Worm (Caenorhabditis elegans): ENCODE results near the gene Y39A1A.24.

Gene Y39A1A.24

DNA sequence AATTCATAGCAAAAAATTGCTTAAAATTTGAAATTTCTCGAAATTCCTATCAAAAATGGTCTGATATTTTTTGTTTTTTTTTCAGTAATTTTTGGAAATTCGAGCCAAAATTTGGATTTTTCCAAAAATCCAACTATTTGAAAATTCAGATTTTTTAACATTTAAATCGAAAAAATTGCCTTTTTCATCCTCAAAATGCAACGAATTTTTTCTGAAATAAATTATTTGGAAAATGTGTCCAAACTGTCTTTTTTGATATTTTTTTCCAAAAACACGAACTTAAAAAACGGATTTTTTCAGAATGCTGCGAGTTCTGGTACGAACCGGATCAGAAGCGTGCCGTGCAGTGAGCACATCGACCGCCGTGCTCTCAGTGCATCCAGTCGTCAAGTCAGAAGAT is 2.7 kb downstream of the Y39A1A.24 start, which contains the start of gene mrpl-22:
Gene mrpl-22, plus strand, starts transcription at position 301 of the 400 bp plus-strand sequence.
- TF ChIP-seq ham-2 (GFP tag; optimal IDR thresholded peaks at IDR 0.05) (no peak), flh-1 (GFP tag; optimal IDR thresholded peaks at IDR 0.05) (no peak), pha-4 (tag; optimal IDR thresholded peaks at IDR 0.05) (no peak), ces-1 (GFP tag; optimal IDR thresholded peaks at IDR 0.05) (no peak), snpc-4 (tag; optimal IDR thresholded peaks at IDR 0.05) (no peak), ztf-11 (tag; optimal IDR thresholded peaks at IDR 0.05) (no peak), ceh-43 (GFP tag; optimal IDR thresholded peaks at IDR 0.05) (no peak), elt-3 (tag; optimal IDR thresholded peaks at IDR 0.05) (no peak), unc-39 (tag; optimal IDR thresholded peaks at IDR 0.05) (no peak), zip-8 (tag; optimal IDR thresholded peaks at IDR 0.05) (no peak), drap-1 (GFP tag; optimal IDR thresholded peaks at IDR 0.05) (no peak), nhr-12 (tag; optimal IDR thresholded peaks at IDR 0.05) (no peak), M03D4.4 (tag; optimal IDR thresholded peaks at IDR 0.05) (no peak)

DNA sequence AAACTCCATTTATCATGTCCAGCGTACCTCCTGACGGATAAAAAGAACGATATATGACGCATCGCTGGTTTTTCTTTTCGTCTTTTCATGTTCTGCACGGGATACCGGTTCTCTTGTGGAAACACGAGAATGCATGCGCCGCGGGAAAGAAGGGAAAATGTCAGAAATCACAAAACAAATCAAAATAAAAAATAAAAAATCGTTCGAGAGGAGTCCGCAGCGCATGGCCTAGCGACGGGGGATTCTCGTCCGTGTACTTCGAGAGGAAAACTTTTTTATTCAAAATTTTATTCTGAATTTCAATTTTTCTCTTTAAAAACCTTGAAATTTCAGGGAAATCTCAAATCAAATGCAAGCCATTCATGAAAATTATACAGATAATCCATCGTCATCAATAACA is 8.8 kb downstream of the Y39A1A.24 start, which contains the start of the genes lron-10 and hpr-9:
Gene lron-10, minus strand, starts transcription at position 162 of the 400 bp plus-strand sequence.
Gene hpr-9, plus strand, starts transcription at position 344 of the 400 bp plus-strand sequence.
- TF ChIP-seq nhr-237 (tag; optimal IDR thresholded peaks at IDR 0.05) (no peak), nhr-12 (tag; optimal IDR thresholded peaks at IDR 0.05) (no peak), nhr-28 (tag; optimal IDR thresholded peaks at IDR 0.05) (no peak), elt-1 (tag; optimal IDR thresholded peaks at IDR 0.05; ENCODE audit: borderline replicate concordance, insufficient read depth) (no peak), sem-2 (GFP tag; optimal IDR thresholded peaks at IDR 0.05) (no peak), lin-13 (tag; optimal IDR thresholded peaks at IDR 0.05) (no peak), nhr-2 (tag; optimal IDR thresholded peaks at IDR 0.05) (no peak), mls-2 (tag; optimal IDR thresholded peaks at IDR 0.05) (no peak), hlh-1 (tag; optimal IDR thresholded peaks at IDR 0.05) (no peak), zip-8 (tag; optimal IDR thresholded peaks at IDR 0.05) (no peak), ceh-83 (GFP tag; optimal IDR thresholded peaks at IDR 0.05) (no peak), blmp-1 (tag; optimal IDR thresholded peaks at IDR 0.05) (no peak), sptf-1 (tag; optimal IDR thresholded peaks at IDR 0.05) (no peak), ces-1 (GFP tag; optimal IDR thresholded peaks at IDR 0.05) (no peak), snpc-4 (tag; optimal IDR thresholded peaks at IDR 0.05) (no peak), mep-1 (tag; optimal IDR thresholded peaks at IDR 0.05) (no peak)

DNA sequence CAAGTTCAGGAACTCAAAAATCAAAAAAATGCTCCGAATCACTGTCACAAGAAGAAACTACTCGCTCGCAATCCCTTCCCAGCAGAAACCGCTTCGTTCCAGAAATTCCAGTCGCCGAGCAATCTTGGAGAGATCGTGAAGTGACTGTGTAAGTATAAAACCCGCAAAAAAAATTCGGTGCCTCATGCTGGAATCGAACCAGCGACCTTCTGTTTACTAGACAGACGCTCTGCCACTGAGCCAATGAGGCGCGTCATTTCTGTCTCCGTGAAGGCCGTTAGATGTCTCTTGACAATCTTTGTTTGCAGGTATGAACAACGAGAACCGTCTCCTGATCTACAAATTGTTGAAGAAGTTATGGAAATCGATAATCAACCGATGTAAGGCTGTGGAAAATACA is 12.1 kb downstream of the Y39A1A.24 start:
- peak; percentile 50 for TF ChIP-seq bed-3 (GFP tag; optimal IDR thresholded peaks at IDR 0.05)
- no peak for TF ChIP-seq zip-8 (tag; optimal IDR thresholded peaks at IDR 0.05)
- TF ChIP-seq lin-13 (tag; optimal IDR thresholded peaks at IDR 0.05): peak; percentile 35
- TF ChIP-seq elt-3 (tag; optimal IDR thresholded peaks at IDR 0.05): no peak
- no peak for TF ChIP-seq nhr-2 (tag; optimal IDR thresholded peaks at IDR 0.05)
- TF ChIP-seq ztf-11 (tag; optimal IDR thresholded peaks at IDR 0.05): peak; percentile 41
- peak; percentile 80 for TF ChIP-seq sem-2 (GFP tag; optimal IDR thresholded peaks at IDR 0.05)
- peak; percentile 60 for TF ChIP-seq ceh-43 (GFP tag; optimal IDR thresholded peaks at IDR 0.05)
- TF ChIP-seq drap-1 (GFP tag; optimal IDR thresholded peaks at IDR 0.05): peak; percentile 81
- no peak for TF ChIP-seq unc-62 (GFP tag; optimal IDR thresholded peaks at IDR 0.05)
- TF ChIP-seq lsy-2 (tag; optimal IDR thresholded peaks at IDR 0.05): no peak
- no peak for TF ChIP-seq ceh-39 (tag; optimal IDR thresholded peaks at IDR 0.05)
- peak; percentile 53 for TF ChIP-seq unc-120 (tag; optimal IDR thresholded peaks at IDR 0.05; ENCODE audit: poor library complexity, severe bottlenecking)
- TF ChIP-seq ham-2 (GFP tag; optimal IDR thresholded peaks at IDR 0.05): peak; percentile 54
- TF ChIP-seq mls-2 (tag; optimal IDR thresholded peaks at IDR 0.05): peak; percentile 87
- TF ChIP-seq mep-1 (tag; optimal IDR thresholded peaks at IDR 0.05): no peak
- peak; percentile 38 for TF ChIP-seq hlh-1 (tag; optimal IDR thresholded peaks at IDR 0.05)
- peak; percentile 18 for TF ChIP-seq pha-4 (tag; optimal IDR thresholded peaks at IDR 0.05)
- peak; percentile 72 for TF ChIP-seq lin-32 (GFP tag; optimal IDR thresholded peaks at IDR 0.05)
- TF ChIP-seq snpc-4 (tag; optimal IDR thresholded peaks at IDR 0.05): no peak
- TF ChIP-seq unc-39 (tag; optimal IDR thresholded peaks at IDR 0.05): no peak
- TF ChIP-seq M03D4.4 (tag; optimal IDR thresholded peaks at IDR 0.05): peak; percentile 86
- no peak for TF ChIP-seq mab-5 (tag; optimal IDR thresholded peaks at IDR 0.05)
- no peak for TF ChIP-seq ces-1 (GFP tag; optimal IDR thresholded peaks at IDR 0.05)
- peak; percentile 33 for TF ChIP-seq flh-1 (GFP tag; optimal IDR thresholded peaks at IDR 0.05)
- no peak for TF ChIP-seq nhr-76 (tag; optimal IDR thresholded peaks at IDR 0.05)
- peak; percentile 74 for TF ChIP-seq ceh-83 (GFP tag; optimal IDR thresholded peaks at IDR 0.05)
- no peak for TF ChIP-seq nhr-12 (tag; optimal IDR thresholded peaks at IDR 0.05)
- peak; percentile 82 for TF ChIP-seq cnd-1 (tag; optimal IDR thresholded peaks at IDR 0.05)
- no peak for TF ChIP-seq blmp-1 (tag; optimal IDR thresholded peaks at IDR 0.05)
- no peak for TF ChIP-seq elt-1 (tag; optimal IDR thresholded peaks at IDR 0.05; ENCODE audit: borderline replicate concordance, insufficient read depth)
- peak; percentile 49 for TF ChIP-seq tbx-8 (GFP tag; optimal IDR thresholded peaks at IDR 0.05)
- TF ChIP-seq nhr-28 (tag; optimal IDR thresholded peaks at IDR 0.05): no peak
- TF ChIP-seq sptf-1 (tag; optimal IDR thresholded peaks at IDR 0.05): peak; percentile 90
- TF ChIP-seq nhr-237 (tag; optimal IDR thresholded peaks at IDR 0.05): no peak
